Fruit fly (Drosophila melanogaster) Kc167 (cell line): ENCODE measurements around the gene arm.
A peak's percentile ranks its signal among the peaks of the same experiment; 100 is the strongest.

Source experiments
- Myc ChIP-seq: fragments of >200 bp; optimal IDR thresholded peaks from 2 replicates; lab custom pipeline; 2017; ENCODE audit warnings: missing external identifiers
- Sin3A ChIP-seq: fragments of >200 bp; optimal IDR thresholded peaks from 2 replicates; lab custom pipeline; 2018; ENCODE audit warnings: missing external identifiers
- h ChIP-seq: fragments of >200 bp; optimal IDR thresholded peaks from 3 replicates; lab custom pipeline; 2018; ENCODE audit warnings: missing external identifiers
- insv ChIP-seq: fragments of >200 bp; optimal IDR thresholded peaks from 3 replicates; lab custom pipeline; 2018; ENCODE audit warnings: missing external identifiers
- psq ChIP-seq: fragments of >200 bp; optimal IDR thresholded peaks from 2 replicates; lab custom pipeline; 2017; ENCODE audit warnings: missing external identifiers
- ttk ChIP-seq: sonication (Bioruptor generic); optimal IDR thresholded peaks from 2 replicates; lab custom pipeline; 2017; ENCODE audit warnings: missing external identifiers

Gene arm

DNA sequence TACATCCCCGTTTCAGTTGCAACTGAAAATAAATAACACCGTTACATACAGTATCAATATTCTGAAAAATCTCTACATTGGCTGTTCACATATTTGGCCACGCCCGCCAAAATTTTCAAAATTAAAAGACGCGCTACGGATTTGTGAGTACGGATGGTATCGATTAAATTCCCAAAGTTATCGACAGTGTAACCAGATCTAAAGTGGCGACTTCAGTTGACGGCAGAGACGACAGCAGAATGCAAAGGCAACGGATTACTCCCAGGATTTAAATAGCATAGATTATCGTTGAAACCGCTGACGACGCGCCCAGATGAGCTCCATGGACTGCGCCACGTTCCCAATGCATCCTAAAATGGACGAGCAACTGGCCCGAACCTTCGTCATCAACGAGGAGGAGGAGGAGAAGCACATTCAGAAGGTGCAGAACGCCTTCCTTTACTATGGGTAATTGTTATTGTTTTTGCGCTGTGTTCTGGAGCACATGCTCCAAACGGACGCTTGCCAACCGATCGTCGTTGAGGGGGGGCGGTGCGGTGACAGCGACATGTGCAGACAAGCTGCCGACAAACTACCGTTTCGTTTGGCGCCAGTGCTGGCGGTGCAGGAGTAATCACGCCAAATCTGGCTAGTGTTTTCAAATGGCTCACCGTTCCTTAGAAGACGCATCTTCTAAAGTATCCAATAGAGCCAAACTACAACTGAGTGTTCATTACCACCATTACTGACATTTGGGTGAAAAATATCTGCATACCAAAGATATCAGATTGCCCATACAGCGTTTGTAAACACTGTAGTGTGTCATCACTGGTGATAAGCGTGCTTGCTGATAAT, 27.2 kb upstream of the arm start, which contains the start of gene CG11596:
CG11596 (plus strand) TSS at position 211 of the 834 bp plus-strand sequence.
- TF ChIP-seq ttk (lab: Kevin White, UChicago) (no peak), Sin3A (no peak), psq (lab: Kevin White, UChicago) (no peak), h (no peak), insv (lab: Kevin White, UChicago) (no peak), Myc (lab: Kevin White, UChicago) (no peak)

DNA sequence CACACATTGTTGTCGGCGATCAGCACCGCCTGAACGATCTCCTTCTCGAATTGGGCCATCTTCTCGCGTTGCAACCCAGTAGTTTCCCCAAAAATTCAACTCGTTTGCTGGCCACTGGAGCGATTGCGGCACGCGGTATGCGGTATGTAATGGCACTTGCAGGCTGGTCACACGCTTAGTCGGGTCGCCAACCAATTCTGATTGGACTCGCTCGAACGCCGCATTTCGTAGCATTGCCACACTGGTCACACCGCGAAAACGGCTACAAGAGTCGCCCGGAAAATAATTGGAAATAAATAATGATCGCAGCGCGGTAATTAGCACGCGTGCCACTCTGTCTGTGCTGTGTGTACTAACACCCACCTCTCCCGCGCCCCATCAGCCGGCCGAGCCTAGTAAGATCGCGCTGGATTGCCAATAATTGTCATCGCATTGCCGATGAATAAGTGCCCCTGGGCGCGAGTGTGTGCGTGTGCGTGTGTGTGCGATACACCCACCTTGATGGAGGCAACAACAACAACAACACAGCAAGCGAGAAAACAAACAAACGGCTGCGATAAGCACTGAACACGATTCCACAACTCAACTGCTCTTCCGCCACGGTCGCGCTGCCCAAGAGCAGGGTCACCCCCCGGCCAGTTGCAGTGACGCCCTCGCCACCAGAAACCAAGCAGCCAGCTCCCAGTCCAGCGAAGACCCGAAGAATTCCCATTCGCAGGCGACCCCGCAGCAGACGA, 22.5 kb upstream of the arm start, which contains the start of the genes eIF2Bepsilon and Ocrl:
eIF2Bepsilon (minus strand) TSS at position 110 of the 737 bp plus-strand sequence.
Ocrl (plus strand) TSS at position 217 of the 737 bp plus-strand sequence.
- TF ChIP-seq insv (lab: Kevin White, UChicago) = peak; percentile 93
- TF ChIP-seq Myc (lab: Kevin White, UChicago) = no peak

DNA sequence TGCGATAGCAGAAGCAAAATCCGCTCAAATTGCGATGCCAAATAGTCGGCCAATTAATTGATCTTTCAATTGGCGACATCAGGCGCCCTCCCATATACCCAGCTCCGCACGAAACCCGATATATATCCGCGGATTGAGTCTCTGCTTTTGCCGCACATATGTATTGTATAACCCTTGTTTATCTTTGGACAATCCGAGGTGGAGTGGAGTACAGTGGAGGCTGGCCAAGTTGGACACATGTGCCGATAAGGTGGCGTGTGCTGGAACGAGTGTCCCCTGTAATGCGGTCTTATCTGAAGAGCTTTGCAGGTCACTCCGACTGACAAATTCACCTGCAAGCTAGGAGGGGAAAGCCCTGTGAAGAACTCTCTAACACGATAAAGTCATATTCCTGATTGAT, 9.1 kb upstream of the arm start:
- TF ChIP-seq psq (lab: Kevin White, UChicago) (no peak), ttk (lab: Kevin White, UChicago) (no peak), insv (lab: Kevin White, UChicago) (no peak), Myc (lab: Kevin White, UChicago) (no peak), h (no peak), Sin3A (no peak)

DNA sequence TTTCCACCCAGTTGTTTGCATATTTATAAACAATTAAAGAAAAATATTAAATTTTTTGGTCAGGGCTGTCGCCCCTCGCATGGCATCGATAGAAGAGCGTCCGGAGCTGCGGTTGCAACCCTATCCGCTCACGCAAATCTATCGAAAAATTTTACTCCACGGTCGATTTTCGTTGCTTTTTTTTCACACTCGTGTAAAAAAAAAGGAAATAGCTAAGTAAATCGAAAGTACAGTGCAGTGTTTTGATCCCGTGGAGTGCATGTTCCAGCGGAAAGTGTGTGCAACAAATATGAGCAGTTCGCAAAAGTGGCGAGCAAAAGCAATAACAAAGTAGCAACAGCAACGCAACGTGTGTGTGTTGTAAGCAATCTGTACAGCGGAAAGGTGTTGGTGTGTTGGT, 8.3 kb upstream of the arm start, which contains the start of the genes Edem1 and Rbcn-3B:
Edem1 (minus strand) TSS at position 71 of the 400 bp plus-strand sequence.
Rbcn-3B (plus strand) TSS at position 164 of the 400 bp plus-strand sequence.
- no peak for TF ChIP-seq h
- TF ChIP-seq Myc (lab: Kevin White, UChicago) = no peak
- no peak for TF ChIP-seq ttk (lab: Kevin White, UChicago)
- no peak for TF ChIP-seq psq (lab: Kevin White, UChicago)
- TF ChIP-seq insv (lab: Kevin White, UChicago) = no peak
- no peak for TF ChIP-seq Sin3A

dm6 chrX:1907727-1908264, 7.3 kb upstream of the arm start, which contains the start of gene mip130:
Gene mip130, plus strand, starts transcription at chrX:1908239.
- TF ChIP-seq Sin3A (no peak), Myc (lab: Kevin White, UChicago) (no peak), ttk (lab: Kevin White, UChicago) (no peak)

DNA sequence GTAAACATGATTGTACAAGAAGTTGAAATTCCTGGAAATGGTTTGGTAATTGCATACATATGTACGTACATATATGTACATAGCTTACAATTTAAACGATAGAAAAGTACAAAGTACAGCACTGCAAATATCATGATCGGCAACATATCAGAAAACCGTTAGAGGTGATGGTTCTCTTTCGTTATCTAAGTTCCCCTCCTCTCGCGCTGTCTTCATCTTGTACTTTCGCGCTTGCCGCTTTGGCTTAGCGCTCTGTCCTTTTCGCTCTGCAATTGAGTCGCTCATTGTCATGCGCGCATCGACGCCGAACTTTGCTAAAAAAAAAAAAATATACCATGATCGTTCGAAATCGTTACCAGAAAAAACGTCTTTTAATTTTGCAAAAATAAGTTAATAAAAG, 3.5 kb upstream of the arm start:
- no peak for TF ChIP-seq Myc (lab: Kevin White, UChicago)
- TF ChIP-seq psq (lab: Kevin White, UChicago) = no peak
- no peak for TF ChIP-seq ttk (lab: Kevin White, UChicago)
- no peak for TF ChIP-seq insv (lab: Kevin White, UChicago)
- no peak for TF ChIP-seq Sin3A
- TF ChIP-seq h = no peak

dm6 chrX:1903077-1903476, 2.6 kb upstream of the arm start, which contains the start of gene CG32801:
Gene CG32801, minus strand, starts transcription at chrX:1903177.
- TF ChIP-seq insv (lab: Kevin White, UChicago) (no peak), ttk (lab: Kevin White, UChicago) (no peak), Myc (lab: Kevin White, UChicago) (no peak), psq (lab: Kevin White, UChicago) (no peak), Sin3A (no peak), h (no peak)

dm6 chrX:1901605-1902136, 1.2 kb upstream of the arm start, which contains the start of gene Ldaf1:
Gene Ldaf1, minus strand, starts transcription at chrX:1901911.
- TF ChIP-seq h = no peak
- no peak for TF ChIP-seq Sin3A
- TF ChIP-seq ttk (lab: Kevin White, UChicago) = no peak
- TF ChIP-seq insv (lab: Kevin White, UChicago) = no peak
- TF ChIP-seq Myc (lab: Kevin White, UChicago) = no peak
- TF ChIP-seq psq (lab: Kevin White, UChicago) = no peak

dm6 chrX:1899445-1900085, 881 bp downstream of the arm start:
- TF ChIP-seq insv (lab: Kevin White, UChicago) (no peak), psq (lab: Kevin White, UChicago) (no peak), h (no peak), Myc (lab: Kevin White, UChicago) (no peak), ttk (lab: Kevin White, UChicago) (no peak), Sin3A (no peak)

- TF ChIP-seq insv (lab: Kevin White, UChicago) (no peak), Myc (lab: Kevin White, UChicago) (no peak), psq (lab: Kevin White, UChicago) (no peak), h (no peak), ttk (lab: Kevin White, UChicago) (no peak), Sin3A (no peak)
Measured at dm6 chrX:1897384-1897783, 3.1 kb downstream of the arm start.

DNA sequence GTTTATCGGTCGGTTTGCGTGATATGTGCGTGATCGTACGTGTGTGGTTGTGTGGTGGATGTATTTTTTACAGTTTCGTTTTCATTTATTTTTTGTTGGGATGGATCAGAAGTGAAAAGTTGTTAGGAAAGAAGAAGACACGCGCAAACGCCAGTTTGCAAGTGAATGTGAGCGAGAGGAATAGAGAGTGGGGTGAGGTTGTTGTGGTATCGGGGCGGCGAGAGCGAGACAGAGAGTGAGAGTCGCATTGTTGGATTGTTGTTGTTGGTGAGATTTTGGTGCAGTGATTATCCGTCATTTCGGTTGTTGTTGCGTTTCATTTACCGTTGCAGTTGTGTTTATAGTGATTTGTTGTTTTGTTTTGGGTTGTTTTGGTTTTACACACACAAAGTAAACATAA, 6.9 kb downstream of the arm start:
- TF ChIP-seq insv (lab: Kevin White, UChicago) (no peak), Myc (lab: Kevin White, UChicago) (no peak), h (no peak), ttk (lab: Kevin White, UChicago) (no peak), psq (lab: Kevin White, UChicago) (no peak), Sin3A (no peak)
